Worm (Caenorhabditis elegans): ENCODE results near the gene T16G1.5.

T16G1.5 gene

DNA sequence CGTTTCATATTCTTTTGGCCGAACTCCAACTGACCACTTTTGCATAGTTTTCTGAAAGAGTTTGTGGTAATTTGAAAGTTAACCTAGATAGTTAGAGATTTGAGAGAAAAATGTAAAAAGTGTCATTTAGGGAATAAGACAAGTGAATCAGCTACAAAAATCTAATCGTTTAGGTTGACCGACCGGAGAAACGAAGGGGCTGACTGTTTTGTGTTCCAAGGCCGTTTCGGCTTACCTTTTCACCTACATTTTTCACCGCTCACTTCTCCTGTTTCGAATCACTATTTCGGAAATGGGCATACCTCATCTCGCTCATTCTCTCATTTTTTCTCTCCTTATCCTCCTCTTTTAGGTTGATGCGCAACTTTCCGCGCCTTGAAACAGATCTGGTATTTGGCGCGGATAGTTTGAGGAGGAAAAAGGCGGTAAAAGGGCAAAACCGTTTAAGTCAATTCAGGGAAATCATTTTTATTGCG is 21.8 kb upstream of the T16G1.5 start, which contains the start of gene mpst-7:
Gene mpst-7, minus strand, starts transcription at position 51 of the 476 bp plus-strand sequence.
- TF ChIP-seq efl-1 (optimal IDR thresholded peaks at IDR 0.05) (no peak), efl-1 (GFP tag; optimal IDR thresholded peaks at IDR 0.05 in 1 of 2) (peak in 1 of 2 experiments; percentile 65), lin-14 (GFP tag; optimal IDR thresholded peaks at IDR 0.05) (peak; percentile 80), tlp-1 (tag; optimal IDR thresholded peaks at IDR 0.05) (no peak), blmp-1 (tag; optimal IDR thresholded peaks at IDR 0.05) (peak; percentile 83)

DNA sequence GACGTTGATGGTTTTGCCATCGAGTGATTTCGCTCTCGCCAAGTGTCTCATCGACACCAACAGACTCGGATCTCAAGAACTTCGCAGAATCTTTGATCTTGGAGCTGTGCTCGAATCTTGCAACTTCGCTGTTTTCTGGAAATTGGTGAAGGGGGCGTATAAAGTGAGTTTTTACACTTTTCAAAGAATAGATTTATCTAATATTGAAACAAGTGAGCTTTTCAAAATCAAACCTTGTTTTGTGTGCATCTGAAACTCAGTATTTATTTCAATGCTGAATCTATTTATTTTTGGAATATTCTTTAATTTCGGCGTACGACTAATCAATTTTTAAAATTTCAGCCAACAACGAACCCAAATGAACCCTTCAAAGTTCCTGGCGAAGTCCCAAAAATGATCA is 14.9 kb upstream of the T16G1.5 start:
- TF ChIP-seq efl-1 (optimal IDR thresholded peaks at IDR 0.05) (no peak), efl-1 (GFP tag; optimal IDR thresholded peaks at IDR 0.05 in 1 of 2) (peak in 1 of 2 experiments; percentile 69), fkh-8 (tag; optimal IDR thresholded peaks at IDR 0.05) (no peak)

- no peak for TF ChIP-seq ces-1 (GFP tag; optimal IDR thresholded peaks at IDR 0.05)
- no peak for TF ChIP-seq mef-2 (tag; optimal IDR thresholded peaks at IDR 0.05)
- TF ChIP-seq vab-15 (tag; optimal IDR thresholded peaks at IDR 0.05) = no peak
- no peak for TF ChIP-seq irx-1 (tag; optimal IDR thresholded peaks at IDR 0.05)
- TF ChIP-seq nhr-28 (tag; optimal IDR thresholded peaks at IDR 0.05) = no peak
- no peak for TF ChIP-seq isw-1 (GFP tag; IDR thresholded peaks at IDR 0.05)
- no peak for TF ChIP-seq unc-98 (GFP tag; IDR thresholded peaks at IDR 0.05)
- no peak for TF ChIP-seq swsn-7 (tag; optimal IDR thresholded peaks at IDR 0.05)
- TF ChIP-seq fkh-8 (tag; optimal IDR thresholded peaks at IDR 0.05) = no peak
- no peak for TF ChIP-seq unc-62 (GFP tag; optimal IDR thresholded peaks at IDR 0.05)
- TF ChIP-seq egl-27 (tag; optimal IDR thresholded peaks at IDR 0.05) = no peak
Observed at ce11 chrV:12953702-12954101, 14.3 kb upstream of the T16G1.5 start, which contains the start of gene eif-3.K. Gene eif-3.K, plus strand, starts transcription at chrV:12954002.

DNA sequence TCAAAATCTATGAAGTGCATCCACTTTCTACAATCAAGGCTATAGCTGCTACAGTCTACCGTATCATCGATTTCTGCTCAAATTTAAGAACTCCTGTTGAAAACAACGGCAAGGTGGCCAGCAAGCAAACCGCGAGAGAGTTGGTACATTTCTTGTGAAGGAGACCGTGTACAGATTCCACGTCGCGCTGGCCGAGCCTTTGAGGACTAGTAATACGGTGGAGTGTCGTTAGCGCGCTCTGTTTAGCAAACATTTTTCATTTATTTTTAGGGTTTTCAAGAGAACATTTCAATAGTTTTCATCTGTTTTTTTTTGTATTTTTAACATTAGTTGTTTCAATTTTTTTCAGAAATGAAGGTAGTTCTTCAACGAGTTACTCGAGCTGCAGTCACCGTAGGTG is 12.9 kb upstream of the T16G1.5 start, which contains the start of gene pqn-68:
Gene pqn-68, plus strand, starts transcription at position 350 of the 400 bp plus-strand sequence.
- peak; percentile 26 to 56 for TF ChIP-seq lsy-2 (tag; optimal IDR thresholded peaks at IDR 0.05)
- TF ChIP-seq tlp-1 (tag; optimal IDR thresholded peaks at IDR 0.05) = no peak
- TF ChIP-seq unc-86 (tag; optimal IDR thresholded peaks at IDR 0.05) = no peak
- TF ChIP-seq nhr-11 (tag; optimal IDR thresholded peaks at IDR 0.05) = no peak
- peak; percentile 49 for TF ChIP-seq rnt-1 (tag; optimal IDR thresholded peaks at IDR 0.05)
- TF ChIP-seq C16A3.4 (tag; optimal IDR thresholded peaks at IDR 0.05) = peak; percentile 2
- TF ChIP-seq ztf-11 (tag; optimal IDR thresholded peaks at IDR 0.05) = no peak
- TF ChIP-seq nhr-19 (GFP tag; conservative IDR thresholded peaks at IDR 0.05) = no peak
- no peak for TF ChIP-seq hpl-2 (GFP tag; optimal IDR thresholded peaks at IDR 0.05)
- no peak for TF ChIP-seq nhr-77 (tag; optimal IDR thresholded peaks at IDR 0.05)
- no peak for TF ChIP-seq isw-1 (GFP tag; IDR thresholded peaks at IDR 0.05)
- peak in 2 of 3 experiments; percentile 24 to 66 for TF ChIP-seq dpl-1 (GFP tag; optimal IDR thresholded peaks at IDR 0.05)
- TF ChIP-seq nhr-12 (tag; optimal IDR thresholded peaks at IDR 0.05) = no peak
- TF ChIP-seq xbp-1 (tag; optimal IDR thresholded peaks at IDR 0.05) = peak; percentile 33
- TF ChIP-seq jun-1 (tag; optimal IDR thresholded peaks at IDR 0.05) = no peak
- TF ChIP-seq efl-1 (optimal IDR thresholded peaks at IDR 0.05) = peak; percentile 30 to 41
- TF ChIP-seq efl-1 (GFP tag; optimal IDR thresholded peaks at IDR 0.05 in 1 of 2) = peak in 1 of 2 experiments; percentile 18
- no peak for TF ChIP-seq skn-1 (tag; optimal IDR thresholded peaks at IDR 0.05)
- TF ChIP-seq lin-14 (GFP tag; optimal IDR thresholded peaks at IDR 0.05) = peak; percentile 32
- peak; percentile 1 for TF ChIP-seq swsn-7 (tag; optimal IDR thresholded peaks at IDR 0.05)
- TF ChIP-seq nhr-71 (tag; optimal IDR thresholded peaks at IDR 0.05) = peak; percentile 30
- TF ChIP-seq vab-15 (tag; optimal IDR thresholded peaks at IDR 0.05) = no peak
- TF ChIP-seq blmp-1 (tag; optimal IDR thresholded peaks at IDR 0.05) = peak; percentile 28
- no peak for TF ChIP-seq nhr-90 (tag; optimal IDR thresholded peaks at IDR 0.05; ENCODE audit: poor library complexity)
- peak; percentile 43 for TF ChIP-seq snu-23 (GFP tag; optimal IDR thresholded peaks at IDR 0.05)
- peak; percentile 15 for TF ChIP-seq nhr-47 (tag; optimal IDR thresholded peaks at IDR 0.05)
- peak; percentile 33 to 48 for TF ChIP-seq lin-35 (GFP tag; optimal IDR thresholded peaks at IDR 0.05)
- TF ChIP-seq ceh-82 (tag; optimal IDR thresholded peaks at IDR 0.05) = peak in 1 of 3 experiments; percentile 12
- no peak for TF ChIP-seq aha-1 (tag; optimal IDR thresholded peaks at IDR 0.05)
